Fruit fly (Drosophila melanogaster) whole organism: Measurements from ENCODE around the gene Pi3K92E.

ENCODE experiments used
- CG8478 ChIP-seq: fragments of >200 bp; optimal IDR thresholded peaks from 2 replicates; lab custom pipeline; 2018; ENCODE audit warnings: inconsistent platforms
- Dll ChIP-seq: fragments of >200 bp; optimal IDR thresholded peaks from 2 replicates; lab custom pipeline; 2017
- EcR ChIP-seq, 2 experiments: fragments of >200 bp; optimal IDR thresholded peaks; 2 replicates each; lab custom pipeline; 2017; ENCODE audit warnings: missing biosample characterization in 2 of 2, missing genetic modification characterization in 2 of 2, missing genetic modification reagents in 2 of 2
- pan ChIP-seq: fragments of >200 bp; optimal IDR thresholded peaks from 2 replicates; lab custom pipeline; 2017
- psq ChIP-seq: fragments of >200 bp; optimal IDR thresholded peaks from 2 replicates; lab custom pipeline; 2017
- usp ChIP-seq: fragments of >200 bp; optimal IDR thresholded peaks from 2 replicates; lab custom pipeline; 2017; ENCODE audit warnings: missing biosample characterization, missing genetic modification characterization, mixed read lengths

Pi3K92E gene

dm6 chr3R:20581376-20581775, 53.2 kb downstream of the Pi3K92E start, which contains the start of gene CG34008:
TSS of gene CG34008 (minus strand) at chr3R:20581522.
- TF ChIP-seq Dll (lab: Kevin White, UChicago): no peak
- no peak for TF ChIP-seq pan (lab: Kevin White, UChicago)
- no peak for TF ChIP-seq EcR (GFP tag; optimal IDR thresholded peaks at IDR 0.05; lab: Kevin White, UChicago)
- no peak for TF ChIP-seq CG8478
- TF ChIP-seq psq (lab: Kevin White, UChicago): no peak
- no peak for TF ChIP-seq usp (GFP tag; lab: Kevin White, UChicago)

- TF ChIP-seq CG8478 (no peak), Dll (lab: Kevin White, UChicago) (no peak), pan (lab: Kevin White, UChicago) (no peak), usp (GFP tag; lab: Kevin White, UChicago) (no peak), psq (lab: Kevin White, UChicago) (no peak), EcR (GFP tag; optimal IDR thresholded peaks at IDR 0.05; lab: Kevin White, UChicago) (no peak)
Observed at dm6 chr3R:20579816-20580215, 54.7 kb downstream of the Pi3K92E start, which contains the start of the genes EloB and Srp14. TSS of gene EloB (minus strand) at chr3R:20579850. TSS of gene Srp14 (plus strand) at chr3R:20580115.
